Fruit fly (Drosophila melanogaster): Measurements from ENCODE around the gene Ubr3.

Ubr3 gene

dm6 chrX:7938482-7938804, 2.7 kb downstream of the Ubr3 start:
- TF ChIP-seq CG14655 (GFP tag; optimal IDR thresholded peaks at IDR 0.05) (no peak), Pif1B (GFP tag; optimal IDR thresholded peaks at IDR 0.05) (no peak), CG12605 (GFP tag; IDR thresholded peaks at IDR 0.05) (no peak), fd96Ca (GFP tag; IDR thresholded peaks at IDR 0.05) (no peak), Pif1A (GFP tag; optimal IDR thresholded peaks at IDR 0.05) (no peak), CG15710 (tag; optimal IDR thresholded peaks at IDR 0.05) (no peak), Snoo (tag; optimal IDR thresholded peaks at IDR 0.05) (no peak), CG34367 (tag; optimal IDR thresholded peaks at IDR 0.05) (no peak), Ets98B (GFP tag; IDR thresholded peaks at IDR 0.05) (no peak), CG13204 (GFP tag; optimal IDR thresholded peaks at IDR 0.05) (no peak), CG8301 (tag; optimal IDR thresholded peaks at IDR 0.05) (no peak), CG17806 (tag; optimal IDR thresholded peaks at IDR 0.05) (no peak), gl (tag; optimal IDR thresholded peaks at IDR 0.05) (no peak), D1 (tag; optimal IDR thresholded peaks at IDR 0.05) (no peak), CG32121 (GFP tag; IDR thresholded peaks at IDR 0.05) (no peak), EcR (GFP tag; optimal IDR thresholded peaks at IDR 0.05) (no peak), CG8159 (tag; optimal IDR thresholded peaks at IDR 0.05) (no peak), CG4496 (GFP tag; IDR thresholded peaks at IDR 0.05) (no peak)

- TF ChIP-seq CG13204 (GFP tag; optimal IDR thresholded peaks at IDR 0.05) = peak; percentile 9
- TF ChIP-seq CG14655 (GFP tag; optimal IDR thresholded peaks at IDR 0.05) = no peak
Observed at dm6 chrX:7944151-7944713, 8.5 kb downstream of the Ubr3 start.

DNA sequence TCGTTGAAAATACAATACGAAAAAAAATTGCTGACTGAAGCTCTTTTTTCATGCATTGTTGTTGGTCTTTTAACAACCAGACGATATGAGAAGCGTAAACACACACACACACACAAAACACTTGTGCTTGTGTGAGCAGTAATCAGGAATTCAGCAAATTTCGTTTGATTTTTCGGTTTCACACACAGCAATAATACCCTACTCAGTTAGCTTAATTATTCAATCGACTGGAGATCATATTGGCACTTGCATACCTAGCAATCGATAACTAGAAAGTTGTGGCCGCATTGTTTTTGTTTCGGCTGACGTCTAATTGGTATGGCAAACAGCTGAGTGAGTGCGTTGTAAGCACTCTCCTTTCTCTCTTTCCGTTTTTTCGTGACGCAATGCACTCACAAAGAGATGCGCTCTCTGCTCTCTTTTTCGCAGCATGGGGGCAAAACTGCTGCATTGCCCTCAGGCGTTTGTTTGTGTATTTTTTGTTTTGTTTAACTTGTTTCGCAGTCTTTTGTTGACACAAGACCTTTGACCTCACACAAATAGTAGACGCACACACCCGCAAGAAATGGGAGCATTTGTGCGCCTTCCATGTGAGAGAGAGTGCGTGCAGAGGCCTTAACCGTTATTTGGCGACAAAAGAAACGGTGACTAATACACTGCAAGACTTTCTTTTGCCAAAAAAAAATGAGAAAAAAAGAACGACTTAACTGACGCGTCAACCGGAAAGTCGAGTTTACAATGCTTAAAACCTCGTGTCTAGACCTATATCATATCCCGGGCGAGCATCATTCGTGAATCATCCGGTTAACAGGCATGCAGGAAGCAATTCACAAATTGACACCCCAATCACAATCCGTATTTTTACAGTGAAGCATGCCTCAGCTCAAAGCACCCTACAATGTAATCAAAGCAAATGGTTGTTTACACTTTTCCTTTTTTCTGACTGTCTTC, 9.4 kb downstream of the Ubr3 start:
- peak; percentile 50; the same call in 1 of the 2 replicates for TF ChIP-seq CG10348 (GFP tag; IDR thresholded peaks at IDR 0.05)
- TF ChIP-seq Pif1B (GFP tag; optimal IDR thresholded peaks at IDR 0.05) = peak; percentile 28
- peak; percentile 60 for TF ChIP-seq Snoo (tag; optimal IDR thresholded peaks at IDR 0.05)
- peak; percentile 57 for TF ChIP-seq CG9948 (tag; optimal IDR thresholded peaks at IDR 0.05)
- TF ChIP-seq CG32121 (GFP tag; IDR thresholded peaks at IDR 0.05) = peak; percentile 30; the same call in 1 of the 2 replicates
- TF ChIP-seq fd96Ca (GFP tag; IDR thresholded peaks at IDR 0.05) = peak; percentile 73; the same call in 2 of the 3 replicates
- no peak for TF ChIP-seq rn (GFP tag; IDR thresholded peaks at IDR 0.05)
- TF ChIP-seq D1 (tag; optimal IDR thresholded peaks at IDR 0.05) = no peak
- no peak for TF ChIP-seq gl (tag; optimal IDR thresholded peaks at IDR 0.05)
- no peak; the same call in none of the 2 replicates for TF ChIP-seq CG12605 (GFP tag; IDR thresholded peaks at IDR 0.05)
- peak; percentile 28 for TF ChIP-seq Ets98B (GFP tag; IDR thresholded peaks at IDR 0.05)
- no peak for TF ChIP-seq CG13204 (GFP tag; optimal IDR thresholded peaks at IDR 0.05)
- TF ChIP-seq CG15710 (tag; optimal IDR thresholded peaks at IDR 0.05) = peak; percentile 52
- TF ChIP-seq Pif1A (GFP tag; optimal IDR thresholded peaks at IDR 0.05) = peak; percentile 60
- TF ChIP-seq CG8159 (tag; optimal IDR thresholded peaks at IDR 0.05) = peak; percentile 55
- peak; percentile 76 for TF ChIP-seq CG4496 (GFP tag; IDR thresholded peaks at IDR 0.05)
- TF ChIP-seq EcR (GFP tag; optimal IDR thresholded peaks at IDR 0.05) = peak; percentile 46
- TF ChIP-seq CG17806 (tag; optimal IDR thresholded peaks at IDR 0.05) = peak; percentile 38
- TF ChIP-seq CG8301 (tag; optimal IDR thresholded peaks at IDR 0.05) = peak; percentile 65
- TF ChIP-seq CG14655 (GFP tag; optimal IDR thresholded peaks at IDR 0.05) = peak; percentile 72
- peak; percentile 17 for TF ChIP-seq CG34367 (tag; optimal IDR thresholded peaks at IDR 0.05)

DNA sequence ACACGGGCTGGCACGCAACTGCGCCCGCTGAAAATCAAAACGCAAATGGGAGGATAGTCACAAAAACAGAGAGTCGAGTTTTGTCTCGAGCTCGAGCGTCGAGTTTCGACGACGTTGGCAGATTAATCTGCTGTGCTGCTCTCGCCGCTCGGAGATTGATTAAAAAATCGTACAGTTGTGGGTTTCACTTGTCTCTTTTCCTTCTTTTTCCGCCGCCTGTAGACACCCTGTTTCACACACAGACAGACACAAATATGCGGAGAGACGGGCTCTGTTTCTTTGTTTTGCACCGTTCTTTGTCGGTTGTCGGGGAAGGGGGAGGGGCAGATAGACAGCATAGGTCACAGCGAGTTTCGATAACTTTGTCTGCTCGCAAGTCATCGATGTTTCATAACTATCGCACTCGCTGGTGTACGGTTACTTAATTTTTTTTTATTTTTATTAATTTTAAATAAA, 11.2 kb downstream of the Ubr3 start, which contains the start of gene orion:
Gene orion (minus strand): TSS at position 51 of the 456 bp plus-strand sequence.
- peak; percentile 71 for TF ChIP-seq fd96Ca (GFP tag; IDR thresholded peaks at IDR 0.05)
- TF ChIP-seq CG9948 (tag; optimal IDR thresholded peaks at IDR 0.05) = peak; percentile 38
- peak; percentile 79 for TF ChIP-seq Pif1B (GFP tag; optimal IDR thresholded peaks at IDR 0.05)
- peak; percentile 53 for TF ChIP-seq CG17806 (tag; optimal IDR thresholded peaks at IDR 0.05)
- TF ChIP-seq EcR (GFP tag; optimal IDR thresholded peaks at IDR 0.05) = peak; percentile 85
- no peak for TF ChIP-seq CG10348 (GFP tag; IDR thresholded peaks at IDR 0.05)
- TF ChIP-seq CG32121 (GFP tag; IDR thresholded peaks at IDR 0.05) = peak; percentile 62; the same call in 1 of the 2 replicates
- TF ChIP-seq CG15710 (tag; optimal IDR thresholded peaks at IDR 0.05) = peak; percentile 73
- TF ChIP-seq Pif1A (GFP tag; optimal IDR thresholded peaks at IDR 0.05) = peak; percentile 81
- peak; percentile 91 for TF ChIP-seq CG13204 (GFP tag; optimal IDR thresholded peaks at IDR 0.05)
- peak; percentile 67 for TF ChIP-seq CG8159 (tag; optimal IDR thresholded peaks at IDR 0.05)
- no peak for TF ChIP-seq D1 (tag; optimal IDR thresholded peaks at IDR 0.05)
- TF ChIP-seq Ets98B (GFP tag; IDR thresholded peaks at IDR 0.05) = peak; percentile 76
- TF ChIP-seq CG34367 (tag; optimal IDR thresholded peaks at IDR 0.05) = peak; percentile 76
- no peak for TF ChIP-seq CG14655 (GFP tag; optimal IDR thresholded peaks at IDR 0.05)
- TF ChIP-seq CG8301 (tag; optimal IDR thresholded peaks at IDR 0.05) = no peak
- TF ChIP-seq gl (tag; optimal IDR thresholded peaks at IDR 0.05) = peak; percentile 93
- TF ChIP-seq CG12605 (GFP tag; IDR thresholded peaks at IDR 0.05) = peak; percentile 78
- peak; percentile 42; the same call in 1 of the 2 replicates for TF ChIP-seq rn (GFP tag; IDR thresholded peaks at IDR 0.05)
- peak; percentile 92 for TF ChIP-seq CG4496 (GFP tag; IDR thresholded peaks at IDR 0.05)
- peak; percentile 48 for TF ChIP-seq Snoo (tag; optimal IDR thresholded peaks at IDR 0.05)

dm6 chrX:7955890-7956289, 20.2 kb downstream of the Ubr3 start, which contains the start of the genes CG15332 and CG15330:
Gene CG15332, minus strand, starts transcription at chrX:7955990.
Gene CG15330, plus strand, starts transcription at chrX:7956064.
- no peak for TF ChIP-seq Snoo (tag; optimal IDR thresholded peaks at IDR 0.05)
- TF ChIP-seq CG9948 (tag; optimal IDR thresholded peaks at IDR 0.05) = no peak
- TF ChIP-seq EcR (GFP tag; optimal IDR thresholded peaks at IDR 0.05) = no peak
- no peak for TF ChIP-seq D1 (tag; optimal IDR thresholded peaks at IDR 0.05)
- no peak for TF ChIP-seq gl (tag; optimal IDR thresholded peaks at IDR 0.05)
- TF ChIP-seq CG14655 (GFP tag; optimal IDR thresholded peaks at IDR 0.05) = no peak

All from whole organism, pupa.